Fruit fly (Drosophila melanogaster) whole organism, embryonic: Measurements from ENCODE around the gene CG2076.
A peak's percentile ranks its signal among the peaks of the same experiment; 100 is the strongest.

ENCODE experiments used
- Blimp-1 ChIP-seq: fragments of 200-800 bp; sonication (Bioruptor generic); optimal IDR thresholded peaks from 3 replicates; lab custom pipeline; 2018; ENCODE audit warnings: missing biosample characterization, missing genetic modification characterization, mild to moderate bottlenecking, moderate library complexity, missing genetic modification reagents
- CG10959 ChIP-seq: fragments of 200-800 bp; sonication (Bioruptor generic); IDR thresholded peaks from 2 replicates; pipeline ENCODE4 v1.3.6; 2022; ENCODE audit warnings: missing biosample characterization, missing genetic modification characterization
- CG11085 ChIP-seq: fragments of 200-800 bp; sonication (Bioruptor generic); IDR thresholded peaks from 2 replicates; pipeline ENCODE4 v1.3.6; 2022; ENCODE audit warnings: missing biosample characterization, missing genetic modification characterization
- CG12219 ChIP-seq: fragments of 200-800 bp; sonication (Bioruptor generic); optimal IDR thresholded peaks from 3 replicates; lab custom pipeline; 2018; ENCODE audit warnings: missing biosample characterization, mild to moderate bottlenecking, missing genetic modification characterization
- CG12391 ChIP-seq: fragments of 200-800 bp; sonication (Bioruptor generic); optimal IDR thresholded peaks from 3 replicates; lab custom pipeline; 2018; ENCODE audit warnings: missing biosample characterization, mild to moderate bottlenecking, missing genetic modification characterization, moderate library complexity
- CG12744 ChIP-seq: fragments of 200-800 bp; sonication (Bioruptor generic); optimal IDR thresholded peaks from 2 replicates; lab custom pipeline; 2016; ENCODE audit warnings: missing biosample characterization, missing genetic modification characterization
- CG13287 ChIP-seq: fragments of 200-800 bp; sonication (Bioruptor generic); IDR thresholded peaks from 2 replicates; pipeline ENCODE4 v1.3.6; 2022; ENCODE audit warnings: missing biosample characterization, missing genetic modification characterization; ENCODE audit not compliant: partially characterized antibody
- CG13624 ChIP-seq: fragments of 200-800 bp; sonication (Bioruptor generic); optimal IDR thresholded peaks from 2 replicates; lab custom pipeline; 2016; ENCODE audit warnings: missing biosample characterization, missing genetic modification characterization
- CG15514 ChIP-seq: fragments of 200-800 bp; sonication (Bioruptor generic); optimal IDR thresholded peaks from 3 replicates; lab custom pipeline; 2017; ENCODE audit warnings: missing biosample characterization, missing genetic modification characterization, mild to moderate bottlenecking, moderate library complexity, missing genetic modification reagents
- CG1602 ChIP-seq: fragments of 200-800 bp; sonication (Bioruptor generic); optimal IDR thresholded peaks from 3 replicates; lab custom pipeline; 2016; ENCODE audit warnings: missing biosample characterization, missing genetic modification characterization
- CG1603 ChIP-seq: fragments of 200-800 bp; sonication (Bioruptor generic); optimal IDR thresholded peaks from 2 replicates; lab custom pipeline; 2019; ENCODE audit warnings: missing biosample characterization, mild to moderate bottlenecking, missing genetic modification characterization, moderate library complexity
- CG1647 ChIP-seq: fragments of 200-800 bp; sonication (Bioruptor generic); optimal IDR thresholded peaks from 3 replicates; lab custom pipeline; 2016; ENCODE audit warnings: missing biosample characterization, missing genetic modification characterization
- CG16863 ChIP-seq: fragments of 200-800 bp; sonication (Bioruptor generic); optimal IDR thresholded peaks from 3 replicates; lab custom pipeline; 2016; ENCODE audit warnings: missing biosample characterization, missing genetic modification characterization
- CG17912 ChIP-seq: fragments of 200-800 bp; sonication (Bioruptor generic); optimal IDR thresholded peaks from 2 replicates; lab custom pipeline; 2018; ENCODE audit warnings: missing biosample characterization, mild to moderate bottlenecking, missing genetic modification characterization
- CG2116 ChIP-seq: fragments of 200-800 bp; sonication (Bioruptor generic); optimal IDR thresholded peaks from 3 replicates; lab custom pipeline; 2018; ENCODE audit warnings: missing biosample characterization, mild to moderate bottlenecking, missing genetic modification characterization
- CG3065 ChIP-seq: fragments of 200-800 bp; sonication (Bioruptor generic); optimal IDR thresholded peaks from 2 replicates; lab custom pipeline; 2016; ENCODE audit warnings: missing biosample characterization, missing genetic modification characterization
- CG31365 ChIP-seq: fragments of 200-800 bp; sonication (Bioruptor generic); optimal IDR thresholded peaks from 2 replicates; lab custom pipeline; 2018; ENCODE audit warnings: missing biosample characterization, mild to moderate bottlenecking, missing genetic modification characterization
- CG3726 ChIP-seq: fragments of 200-800 bp; sonication (Bioruptor generic); IDR thresholded peaks from 3 replicates; pipeline ENCODE4, ENCODE4 v1.3.6; 2022; ENCODE audit warnings: missing biosample characterization, missing genetic modification characterization
- CG7839 ChIP-seq: fragments of 200-800 bp; sonication (Bioruptor generic); optimal IDR thresholded peaks from 3 replicates; lab custom pipeline; 2018; ENCODE audit warnings: missing biosample characterization, mild to moderate bottlenecking, missing genetic modification characterization, moderate library complexity
- CTCF ChIP-seq: fragments of 200-800 bp; sonication (Bioruptor generic); optimal IDR thresholded peaks from 2 replicates; lab custom pipeline; 2017; ENCODE audit warnings: missing biosample characterization, mild to moderate bottlenecking, missing genetic modification characterization, moderate library complexity
- CrebB ChIP-seq: fragments of 200-800 bp; sonication (Bioruptor generic); optimal IDR thresholded peaks from 3 replicates; lab custom pipeline; 2018; ENCODE audit warnings: missing biosample characterization, mild to moderate bottlenecking, missing genetic modification characterization
- Doc2 ChIP-seq: fragments of 200-800 bp; sonication (Bioruptor generic); IDR thresholded peaks from 2 replicates; pipeline ENCODE4 v1.3.6; 2022; ENCODE audit warnings: missing biosample characterization, missing genetic modification characterization
- Drgx ChIP-seq: fragments of 200-800 bp; sonication (Bioruptor generic); IDR thresholded peaks from 2 replicates; pipeline ENCODE4 v1.3.6; 2022; ENCODE audit warnings: missing biosample characterization, missing genetic modification characterization
- E2f1 ChIP-seq: fragments of 200-800 bp; sonication (Bioruptor generic); IDR thresholded peaks from 2 replicates; pipeline ENCODE4 v1.3.6; 2022; ENCODE audit warnings: missing biosample characterization, missing genetic modification characterization
- ERR ChIP-seq: fragments of 200-800 bp; sonication (Bioruptor generic); optimal IDR thresholded peaks from 2 replicates; lab custom pipeline; 2016; ENCODE audit warnings: missing biosample characterization, missing genetic modification characterization
- Eip74EF ChIP-seq, 2 experiments: fragments of 200-800 bp in 1 of 2; fragments of >200 bp in 1 of 2; sonication (Bioruptor generic) in 1 of 2; optimal IDR thresholded peaks; 2 replicates each; lab custom pipeline; 2017 to 2019; ENCODE audit warnings: missing biosample characterization in 2 of 2, missing genetic modification characterization in 2 of 2, mild to moderate bottlenecking in 1 of 2, moderate library complexity in 1 of 2
- GATAe ChIP-seq: fragments of 200-800 bp; sonication (Bioruptor generic); conservative IDR thresholded peaks from 2 replicates; pipeline ENCODE4 v1.3.6; 2022; ENCODE audit warnings: missing biosample characterization, missing genetic modification characterization
- MESR4 ChIP-seq: fragments of 200-800 bp; sonication (Bioruptor generic); optimal IDR thresholded peaks from 2 replicates; lab custom pipeline; 2018; ENCODE audit warnings: missing biosample characterization, mild to moderate bottlenecking, missing genetic modification characterization, moderate library complexity
- NK7.1 ChIP-seq: fragments of 200-800 bp; sonication (Bioruptor generic); optimal IDR thresholded peaks from 3 replicates; lab custom pipeline; 2016; ENCODE audit warnings: missing biosample characterization, missing genetic modification characterization
- Nf-YB ChIP-seq: fragments of 200-800 bp; sonication (Bioruptor generic); optimal IDR thresholded peaks from 3 replicates; lab custom pipeline; 2019; ENCODE audit warnings: missing biosample characterization, mild to moderate bottlenecking, missing genetic modification characterization, moderate library complexity
- Sox102F ChIP-seq: fragments of 200-800 bp; sonication (Bioruptor generic); optimal IDR thresholded peaks from 2 replicates; lab custom pipeline; 2018; ENCODE audit warnings: missing biosample characterization, mild to moderate bottlenecking, missing genetic modification characterization, moderate library complexity
- Sry-β ChIP-seq: fragments of 200-800 bp; sonication (Bioruptor generic); optimal IDR thresholded peaks from 2 replicates; lab custom pipeline; 2018; ENCODE audit warnings: missing biosample characterization, mild to moderate bottlenecking, missing genetic modification characterization, moderate library complexity
- corto ChIP-seq: fragments of 200-800 bp; sonication (Bioruptor generic); optimal IDR thresholded peaks from 2 replicates; lab custom pipeline; 2016; ENCODE audit warnings: missing biosample characterization, mild to moderate bottlenecking, missing genetic modification characterization, moderate library complexity
- croc ChIP-seq: fragments of 200-800 bp; sonication (Bioruptor generic); conservative IDR thresholded peaks from 3 replicates; pipeline ENCODE4 v1.3.6; 2022; ENCODE audit warnings: missing biosample characterization, missing genetic modification characterization
- cwo ChIP-seq: fragments of 200-800 bp; sonication (Bioruptor generic); optimal IDR thresholded peaks from 3 replicates; lab custom pipeline; 2017; ENCODE audit warnings: missing biosample characterization, missing genetic modification characterization, mild to moderate bottlenecking, moderate library complexity, missing genetic modification reagents
- da ChIP-seq: fragments of 200-800 bp; sonication (Bioruptor generic); optimal IDR thresholded peaks from 2 replicates; lab custom pipeline; 2016; ENCODE audit warnings: missing biosample characterization, missing genetic modification characterization
- fd96Cb ChIP-seq: fragments of 200-800 bp; sonication (Bioruptor generic); optimal IDR thresholded peaks from 2 replicates; lab custom pipeline; 2018; ENCODE audit warnings: missing biosample characterization, mild to moderate bottlenecking, missing genetic modification characterization, moderate library complexity
- gfzf ChIP-seq: fragments of 200-800 bp; sonication (Bioruptor generic); optimal IDR thresholded peaks from 2 replicates; lab custom pipeline; 2016; ENCODE audit warnings: missing biosample characterization, mild to moderate bottlenecking, missing genetic modification characterization, moderate library complexity
- hbn ChIP-seq: fragments of 200-800 bp; sonication (Bioruptor generic); IDR thresholded peaks from 2 replicates; pipeline ENCODE4 v1.3.6; 2022; ENCODE audit warnings: missing biosample characterization, missing genetic modification characterization; ENCODE audit not compliant: partially characterized antibody
- prd ChIP-seq, 3 experiments: fragments of >200 bp in 2 of 3; fragments of 200-800 bp in 1 of 3; sonication (Bioruptor generic) in 1 of 3; optimal IDR thresholded peaks in 2 of 3; IDR thresholded peaks in 1 of 3; 2 replicates in 2 of 3; 3 replicates in 1 of 3; pipeline versions ENCODE4 v1.3.6 to Lab custom; 2017 to 2022; ENCODE audit warnings: missing biosample characterization in 1 of 3, missing genetic modification characterization in 1 of 3
- pzg ChIP-seq: fragments of 200-800 bp; sonication (Bioruptor generic); optimal IDR thresholded peaks from 3 replicates; lab custom pipeline; 2018; ENCODE audit warnings: missing biosample characterization, mild to moderate bottlenecking, missing genetic modification characterization, moderate library complexity
- slbo ChIP-seq: fragments of 200-800 bp; sonication (Bioruptor generic); IDR thresholded peaks from 2 replicates; pipeline ENCODE4 v1.3.6; 2022; ENCODE audit warnings: missing biosample characterization, missing genetic modification characterization
- slp2 ChIP-seq: fragments of 200-800 bp; sonication (Bioruptor generic); optimal IDR thresholded peaks from 2 replicates; lab custom pipeline; 2016; ENCODE audit warnings: missing biosample characterization, missing genetic modification characterization
- tin ChIP-seq: fragments of 200-800 bp; sonication (Bioruptor generic); optimal IDR thresholded peaks from 3 replicates; lab custom pipeline; 2016; ENCODE audit warnings: missing biosample characterization, missing genetic modification characterization
- toy ChIP-seq: fragments of 200-800 bp; sonication (Bioruptor generic); IDR thresholded peaks from 2 replicates; pipeline ENCODE4 v1.3.6; 2022; ENCODE audit warnings: missing biosample characterization, missing genetic modification characterization
- zen2 ChIP-seq: fragments of 200-800 bp; sonication (Bioruptor generic); IDR thresholded peaks from 3 replicates; pipeline ENCODE4 v1.3.6; 2022; ENCODE audit warnings: missing biosample characterization, missing genetic modification characterization; ENCODE audit not compliant: partially characterized antibody
- zfh1 ChIP-seq: fragments of 200-800 bp; sonication (Bioruptor generic); IDR thresholded peaks from 3 replicates; pipeline ENCODE4 v1.3.6; 2022; ENCODE audit warnings: missing biosample characterization, missing genetic modification characterization
- zfh2 ChIP-seq: fragments of 200-800 bp; sonication (Bioruptor generic); optimal IDR thresholded peaks from 2 replicates; lab custom pipeline; 2016; ENCODE audit warnings: missing biosample characterization, missing genetic modification characterization

CG2076 gene

dm6 chrX:11108148-11108844 lies 18.3 kb downstream of the CG2076 start, which contains the start of gene Hsp60A (continued):
- TF ChIP-seq fd96Cb (tag; lab: Kevin White, UChicago) (peak; percentile 39), CTCF (GFP tag; lab: Kevin White, UChicago) (no peak), CG15514 (GFP tag; lab: Kevin White, UChicago) (peak; percentile 76), gfzf (GFP tag; lab: Kevin White, UChicago) (peak; percentile 66), Sox102F (GFP tag; lab: Kevin White, UChicago) (peak; percentile 49), Eip74EF (GFP tag; optimal IDR thresholded peaks at IDR 0.05; lab: Kevin White, UChicago) (no peak), CG1602 (GFP tag; lab: Kevin White, UChicago) (no peak), CG7839 (tag; lab: Kevin White, UChicago) (peak; percentile 59), CG11085 (GFP tag; lab: Robert Waterston, UW) (no peak), slp2 (GFP tag; lab: Kevin White, UChicago) (no peak), E2f1 (GFP tag; lab: Robert Waterston, UW) (0 out of 2 replicates have a peak, but pooled peaks have one; percentile 20), CG10959 (GFP tag; lab: Robert Waterston, UW) (peak; percentile 32; the same call in 1 of the 2 replicates), zen2 (GFP tag; lab: Robert Waterston, UW) (peak; percentile 36; the same call in 1 of the 3 replicates), ERR (GFP tag; lab: Kevin White, UChicago) (no peak), CrebB (tag; lab: Kevin White, UChicago) (no peak), slbo (GFP tag; lab: Robert Waterston, UW) (peak; percentile 58; the same call in 1 of the 2 replicates), NK7.1 (GFP tag; lab: Kevin White, UChicago) (no peak), CG16863 (no peak), CG3726 (GFP tag; lab: Robert Waterston, UW) (no peak), Doc2 (GFP tag; lab: Robert Waterston, UW) (no peak), MESR4 (GFP tag; lab: Kevin White, UChicago) (peak; percentile 42), CG2116 (GFP tag; lab: Kevin White, UChicago) (peak; percentile 74), cwo (GFP tag; lab: Kevin White, UChicago) (no peak), CG1647 (GFP tag; lab: Kevin White, UChicago) (no peak), Drgx (GFP tag; lab: Robert Waterston, UW) (peak; percentile 27; the same call in 1 of the 2 replicates), zfh1 (no peak; the same call in 2 of the 3 replicates), CG1603 (tag; lab: Kevin White, UChicago) (no peak), toy (GFP tag; lab: Robert Waterston, UW) (no peak), CG31365 (tag; lab: Kevin White, UChicago) (no peak), hbn (peak; percentile 73), GATAe (GFP tag; lab: Robert Waterston, UW) (no peak), prd (optimal IDR thresholded peaks at IDR 0.05; lab: Kevin White, UChicago) (no peak), prd (GFP tag; IDR thresholded peaks at IDR 0.05; lab: Robert Waterston, UW) (peak; percentile 54; the same call in 2 of the 3 replicates), Nf-YB (peak; percentile 6), zfh2 (GFP tag; lab: Kevin White, UChicago) (no peak), corto (GFP tag; lab: Kevin White, UChicago) (peak; percentile 36), croc (GFP tag; lab: Robert Waterston, UW) (peak; percentile 32; the same call in 1 of the 3 replicates), da (no peak), tin (GFP tag; lab: Kevin White, UChicago) (peak; percentile 68), pzg (GFP tag; lab: Kevin White, UChicago) (peak; percentile 73), CG12744 (no peak), CG17912 (no peak), CG12219 (no peak), CG13624 (GFP tag; lab: Kevin White, UChicago) (no peak), Blimp-1 (GFP tag; lab: Kevin White, UChicago) (peak; percentile 53), CG13287 (peak; percentile 91), CG3065 (GFP tag; lab: Kevin White, UChicago) (no peak), CG12391 (tag; lab: Kevin White, UChicago) (peak; percentile 74), Sry-β (GFP tag; lab: Kevin White, UChicago) (no peak)
